Fruit fly (Drosophila melanogaster) whole organism, embryonic: ENCODE data around the gene Acyp2.

ENCODE experiments used
- Abd-B ChIP-seq: fragments of 200-800 bp; sonication (Bioruptor generic); optimal IDR thresholded peaks from 2 replicates; lab custom pipeline; 2018; ENCODE audit warnings: missing biosample characterization, mild to moderate bottlenecking, missing genetic modification characterization, moderate library complexity
- CG10267 ChIP-seq: fragments of 200-800 bp; sonication (Bioruptor generic); optimal IDR thresholded peaks from 2 replicates; lab custom pipeline; 2018; ENCODE audit warnings: missing biosample characterization, mild to moderate bottlenecking, missing genetic modification characterization, moderate library complexity
- CG11085 ChIP-seq: fragments of 200-800 bp; sonication (Bioruptor generic); IDR thresholded peaks from 2 replicates; pipeline ENCODE4 v1.3.6; 2022; ENCODE audit warnings: missing biosample characterization, missing genetic modification characterization
- CG11093 ChIP-seq: fragments of 200-800 bp; sonication (Bioruptor generic); IDR thresholded peaks from 3 replicates; pipeline ENCODE4 v1.3.6; 2022; ENCODE audit warnings: missing biosample characterization, missing genetic modification characterization
- CG12155 ChIP-seq: fragments of 200-800 bp; sonication (Bioruptor generic); optimal IDR thresholded peaks from 3 replicates; lab custom pipeline; 2016; ENCODE audit warnings: missing biosample characterization, missing genetic modification characterization
- CG12219 ChIP-seq: fragments of 200-800 bp; sonication (Bioruptor generic); optimal IDR thresholded peaks from 3 replicates; lab custom pipeline; 2018; ENCODE audit warnings: missing biosample characterization, mild to moderate bottlenecking, missing genetic modification characterization
- CG13287 ChIP-seq: fragments of 200-800 bp; sonication (Bioruptor generic); IDR thresholded peaks from 2 replicates; pipeline ENCODE4 v1.3.6; 2022; ENCODE audit warnings: missing biosample characterization, missing genetic modification characterization; ENCODE audit not compliant: partially characterized antibody
- CG13624 ChIP-seq: fragments of 200-800 bp; sonication (Bioruptor generic); optimal IDR thresholded peaks from 2 replicates; lab custom pipeline; 2016; ENCODE audit warnings: missing biosample characterization, missing genetic modification characterization
- CG14710 ChIP-seq: fragments of 200-800 bp; sonication (Bioruptor generic); optimal IDR thresholded peaks from 3 replicates; lab custom pipeline; 2019; ENCODE audit warnings: missing biosample characterization, mild to moderate bottlenecking, missing genetic modification characterization, moderate library complexity
- CG17359 ChIP-seq: fragments of 200-800 bp; sonication (Bioruptor generic); optimal IDR thresholded peaks from 3 replicates; lab custom pipeline; 2018; ENCODE audit warnings: missing biosample characterization, mild to moderate bottlenecking, missing genetic modification characterization, moderate library complexity
- CG18262 ChIP-seq: fragments of 200-800 bp; optimal IDR thresholded peaks from 3 replicates; lab custom pipeline; 2019; ENCODE audit warnings: missing biosample characterization, mild to moderate bottlenecking, missing genetic modification characterization, moderate library complexity
- CG2129 ChIP-seq: fragments of 200-800 bp; sonication (Bioruptor generic); IDR thresholded peaks from 2 replicates; pipeline ENCODE4 v1.3.6; 2022; ENCODE audit warnings: missing biosample characterization, missing genetic modification characterization; ENCODE audit not compliant: partially characterized antibody
- CG30431 ChIP-seq: fragments of 200-800 bp; sonication (Bioruptor generic); optimal IDR thresholded peaks from 2 replicates; lab custom pipeline; 2017; ENCODE audit warnings: missing biosample characterization, missing genetic modification characterization
- CG34376 ChIP-seq: fragments of 200-800 bp; sonication (Bioruptor generic); optimal IDR thresholded peaks from 2 replicates; lab custom pipeline; 2018; ENCODE audit warnings: missing biosample characterization, mild to moderate bottlenecking, missing genetic modification characterization
- CG34422 ChIP-seq: fragments of 200-800 bp; sonication (Bioruptor generic); IDR thresholded peaks from 3 replicates; pipeline ENCODE4 v1.3.6; 2022; ENCODE audit warnings: missing biosample characterization, missing genetic modification characterization
- CG4617 ChIP-seq: fragments of 200-800 bp; sonication (Bioruptor generic); optimal IDR thresholded peaks from 3 replicates; lab custom pipeline; 2016; ENCODE audit warnings: missing biosample characterization, missing genetic modification characterization, borderline replicate concordance
- CHES-1-like ChIP-seq: fragments of 200-800 bp; sonication (Bioruptor generic); optimal IDR thresholded peaks from 2 replicates; lab custom pipeline; 2016; ENCODE audit warnings: missing biosample characterization, missing genetic modification characterization
- CTCF ChIP-seq: fragments of 200-800 bp; sonication (Bioruptor generic); optimal IDR thresholded peaks from 2 replicates; lab custom pipeline; 2017; ENCODE audit warnings: missing biosample characterization, mild to moderate bottlenecking, missing genetic modification characterization, moderate library complexity
- Chrac-16 ChIP-seq: fragments of 200-800 bp; sonication (Bioruptor generic); optimal IDR thresholded peaks from 3 replicates; lab custom pipeline; 2016; ENCODE audit warnings: missing biosample characterization, missing genetic modification characterization
- Dip2 ChIP-seq: fragments of 200-800 bp; sonication (Bioruptor generic); IDR thresholded peaks from 2 replicates; pipeline ENCODE4 v1.3.6; 2022; ENCODE audit warnings: missing biosample characterization, missing genetic modification characterization
- Dll ChIP-seq: fragments of 200-800 bp; sonication (Bioruptor generic); IDR thresholded peaks from 4 replicates; pipeline ENCODE4 v1.3.6; 2022; ENCODE audit warnings: missing biosample characterization, missing genetic modification characterization; ENCODE audit not compliant: partially characterized antibody
- Doc3 ChIP-seq: fragments of 200-800 bp; sonication (Bioruptor generic); IDR thresholded peaks from 3 replicates; pipeline ENCODE4 v1.3.6; 2022; ENCODE audit warnings: missing biosample characterization, missing genetic modification characterization; ENCODE audit not compliant: partially characterized antibody
- GATAe ChIP-seq: fragments of 200-800 bp; sonication (Bioruptor generic); conservative IDR thresholded peaks from 2 replicates; pipeline ENCODE4 v1.3.6; 2022; ENCODE audit warnings: missing biosample characterization, missing genetic modification characterization
- HLH4C ChIP-seq: fragments of 200-800 bp; sonication (Bioruptor generic); IDR thresholded peaks from 3 replicates; pipeline ENCODE4 v1.3.6; 2022; ENCODE audit warnings: missing biosample characterization, missing genetic modification characterization; ENCODE audit not compliant: partially characterized antibody
- MESR4 ChIP-seq: fragments of 200-800 bp; sonication (Bioruptor generic); optimal IDR thresholded peaks from 2 replicates; lab custom pipeline; 2018; ENCODE audit warnings: missing biosample characterization, mild to moderate bottlenecking, missing genetic modification characterization, moderate library complexity
- Max ChIP-seq: fragments of 200-800 bp; sonication (Bioruptor generic); optimal IDR thresholded peaks from 2 replicates; lab custom pipeline; 2016; ENCODE audit warnings: missing biosample characterization, mild to moderate bottlenecking, missing genetic modification characterization
- NC2α ChIP-seq: fragments of 200-800 bp; sonication (Bioruptor generic); optimal IDR thresholded peaks from 2 replicates; lab custom pipeline; 2016; ENCODE audit warnings: missing biosample characterization, missing genetic modification characterization
- Ravus ChIP-seq: fragments of 200-800 bp; sonication (Bioruptor generic); IDR thresholded peaks from 2 replicates; pipeline ENCODE4 v1.3.6; 2022; ENCODE audit warnings: missing biosample characterization, missing genetic modification characterization
- Rfx ChIP-seq: fragments of 200-800 bp; sonication (Bioruptor generic); IDR thresholded peaks from 2 replicates; pipeline ENCODE4 v1.3.6; 2022; ENCODE audit warnings: missing biosample characterization, missing genetic modification characterization
- Scr ChIP-seq: fragments of 200-800 bp; sonication (Bioruptor generic); IDR thresholded peaks from 2 replicates; pipeline ENCODE4 v1.3.6; 2022; ENCODE audit warnings: missing biosample characterization, missing genetic modification characterization; ENCODE audit not compliant: partially characterized antibody
- Sry-δ ChIP-seq: fragments of 200-800 bp; sonication (Bioruptor generic); optimal IDR thresholded peaks from 2 replicates; lab custom pipeline; 2016; ENCODE audit warnings: missing biosample characterization, missing genetic modification characterization
- YL-1 ChIP-seq: fragments of 200-800 bp; sonication (Bioruptor generic); optimal IDR thresholded peaks from 3 replicates; lab custom pipeline; 2017; ENCODE audit warnings: missing biosample characterization, mild to moderate bottlenecking, missing genetic modification characterization
- ara ChIP-seq: fragments of 200-800 bp; sonication (Bioruptor generic); IDR thresholded peaks from 2 replicates; pipeline ENCODE4 v1.3.6; 2022; ENCODE audit warnings: missing biosample characterization, missing genetic modification characterization
- emc ChIP-seq: fragments of 200-800 bp; sonication (Bioruptor generic); optimal IDR thresholded peaks from 2 replicates; lab custom pipeline; 2016; ENCODE audit warnings: missing biosample characterization, missing genetic modification characterization
- fd3F ChIP-seq: fragments of 200-800 bp; sonication (Bioruptor generic); optimal IDR thresholded peaks from 2 replicates; lab custom pipeline; 2018; ENCODE audit warnings: missing biosample characterization, mild to moderate bottlenecking, missing genetic modification characterization, moderate library complexity
- gfzf ChIP-seq: fragments of 200-800 bp; sonication (Bioruptor generic); optimal IDR thresholded peaks from 2 replicates; lab custom pipeline; 2016; ENCODE audit warnings: missing biosample characterization, mild to moderate bottlenecking, missing genetic modification characterization, moderate library complexity
- kah ChIP-seq: fragments of 200-800 bp; sonication (Bioruptor generic); optimal IDR thresholded peaks from 2 replicates; lab custom pipeline; 2018; ENCODE audit warnings: missing biosample characterization, mild to moderate bottlenecking, missing genetic modification characterization
- lab ChIP-seq: fragments of 200-800 bp; sonication (Bioruptor generic); optimal IDR thresholded peaks from 3 replicates; lab custom pipeline; 2017; ENCODE audit warnings: missing biosample characterization, missing genetic modification characterization, mild to moderate bottlenecking, moderate library complexity, missing genetic modification reagents
- lilli ChIP-seq: fragments of 200-800 bp; sonication (Bioruptor generic); optimal IDR thresholded peaks from 3 replicates; lab custom pipeline; 2016; ENCODE audit warnings: missing biosample characterization, missing genetic modification characterization
- luna ChIP-seq: fragments of 200-800 bp; sonication (Bioruptor generic); optimal IDR thresholded peaks from 2 replicates; lab custom pipeline; 2016; ENCODE audit warnings: missing biosample characterization, missing genetic modification characterization
- mld ChIP-seq: fragments of 200-800 bp; sonication (Bioruptor generic); IDR thresholded peaks from 3 replicates; pipeline ENCODE4 v1.3.6; 2022; ENCODE audit warnings: missing biosample characterization, missing genetic modification characterization; ENCODE audit not compliant: partially characterized antibody
- nau ChIP-seq: fragments of 200-800 bp; sonication (Bioruptor generic); optimal IDR thresholded peaks from 3 replicates; lab custom pipeline; 2017; ENCODE audit warnings: missing biosample characterization, mild to moderate bottlenecking, missing genetic modification characterization, missing genetic modification reagents
- nmo ChIP-seq: fragments of 200-800 bp; sonication (Bioruptor generic); optimal IDR thresholded peaks from 2 replicates; lab custom pipeline; 2018; ENCODE audit warnings: missing biosample characterization, mild to moderate bottlenecking, missing genetic modification characterization, moderate library complexity
- oc ChIP-seq: fragments of 200-800 bp; sonication (Bioruptor generic); optimal IDR thresholded peaks from 2 replicates; lab custom pipeline; 2018; ENCODE audit warnings: missing biosample characterization, mild to moderate bottlenecking, missing genetic modification characterization, moderate library complexity
- row ChIP-seq: fragments of 200-800 bp; sonication (Bioruptor generic); IDR thresholded peaks from 3 replicates; pipeline ENCODE4 v1.3.6; 2022; ENCODE audit warnings: missing biosample characterization, missing genetic modification characterization
- sisA ChIP-seq: fragments of 200-800 bp; sonication (Bioruptor generic); IDR thresholded peaks from 2 replicates; pipeline ENCODE4 v1.3.6; 2022; ENCODE audit warnings: missing biosample characterization, missing genetic modification characterization
- sna ChIP-seq: fragments of 200-800 bp; sonication (Bioruptor generic); IDR thresholded peaks from 2 replicates; pipeline ENCODE4 v1.3.6; 2022; ENCODE audit warnings: missing biosample characterization, missing genetic modification characterization; ENCODE audit not compliant: partially characterized antibody
- stwl ChIP-seq: fragments of 200-800 bp; sonication (Bioruptor generic); optimal IDR thresholded peaks from 3 replicates; lab custom pipeline; 2018; ENCODE audit warnings: missing biosample characterization, mild to moderate bottlenecking, missing genetic modification characterization, moderate library complexity
- sug ChIP-seq: fragments of 200-800 bp; optimal IDR thresholded peaks from 2 replicates; lab custom pipeline; 2019; ENCODE audit warnings: missing biosample characterization, mild to moderate bottlenecking, missing genetic modification characterization, moderate library complexity

The Acyp2 gene

DNA sequence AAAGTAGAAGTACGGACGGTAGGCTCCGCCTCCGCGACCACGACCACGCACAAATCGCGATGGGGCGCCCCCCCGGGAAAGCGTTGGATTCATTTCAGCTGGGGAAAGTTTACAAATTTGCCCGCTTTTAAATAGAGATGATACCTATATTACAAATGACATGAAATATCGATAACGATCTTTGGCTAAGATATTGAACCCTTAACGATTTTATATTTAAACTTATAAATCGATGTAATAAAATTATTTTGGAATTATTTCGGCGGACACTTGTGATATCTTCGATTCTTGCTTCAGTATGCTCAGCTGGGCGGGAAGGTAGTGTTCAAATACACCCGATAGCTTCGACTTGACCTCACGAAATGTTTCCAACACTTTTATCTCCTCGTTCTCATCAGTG, 40.0 kb downstream of the Acyp2 start, which contains the start of gene rec (continued):
- TF ChIP-seq oc: no peak
- TF ChIP-seq HLH4C (GFP tag; lab: Robert Waterston, UW): peak; percentile 57; the same call in 2 of the 3 replicates
- peak; percentile 17; the same call in 1 of the 2 replicates for TF ChIP-seq CG2129
- TF ChIP-seq GATAe: no peak
- no peak for TF ChIP-seq Dip2 (GFP tag; lab: Robert Waterston, UW)
- no peak for TF ChIP-seq Chrac-16 (GFP tag; lab: Kevin White, UChicago)
- no peak for TF ChIP-seq CTCF (GFP tag; lab: Kevin White, UChicago)
- no peak for TF ChIP-seq CG12155 (GFP tag; lab: Kevin White, UChicago)
- no peak for TF ChIP-seq nau (GFP tag; lab: Kevin White, UChicago)
- no peak for TF ChIP-seq CG34376 (GFP tag; lab: Kevin White, UChicago)
- TF ChIP-seq Abd-B: no peak
- TF ChIP-seq CG11085 (GFP tag; lab: Robert Waterston, UW): no peak
- no peak for TF ChIP-seq CG30431 (GFP tag; lab: Kevin White, UChicago)
- TF ChIP-seq Rfx: no peak
- no peak for TF ChIP-seq ara (GFP tag; lab: Robert Waterston, UW)
- TF ChIP-seq kah (GFP tag; lab: Kevin White, UChicago): no peak
- TF ChIP-seq Ravus: no peak
- no peak for TF ChIP-seq CG18262 (tag; lab: Kevin White, UChicago)
- no peak for TF ChIP-seq gfzf (GFP tag; lab: Kevin White, UChicago)
- no peak for TF ChIP-seq emc (GFP tag; lab: Kevin White, UChicago)
- no peak for TF ChIP-seq MESR4 (GFP tag; lab: Kevin White, UChicago)
- no peak for TF ChIP-seq lab (GFP tag; lab: Kevin White, UChicago)
- TF ChIP-seq stwl: no peak
- no peak for TF ChIP-seq CG11093 (GFP tag; lab: Robert Waterston, UW)
- TF ChIP-seq Scr (GFP tag; lab: Robert Waterston, UW): peak; percentile 64
- TF ChIP-seq Dll (GFP tag; lab: Robert Waterston, UW): peak; percentile 74
- TF ChIP-seq luna (GFP tag; lab: Kevin White, UChicago): no peak
- no peak for TF ChIP-seq CG34422 (GFP tag; lab: Robert Waterston, UW)

dm6 chr3R:15833332-15833731, 40.8 kb downstream of the Acyp2 start, which contains the start of gene CG43318:
Gene CG43318 (minus strand): TSS chr3R:15833432.
- no peak for TF ChIP-seq sisA (GFP tag; lab: Robert Waterston, UW)
- no peak for TF ChIP-seq nmo (GFP tag; lab: Kevin White, UChicago)
- no peak for TF ChIP-seq CG13624 (GFP tag; lab: Kevin White, UChicago)
- TF ChIP-seq Max: no peak
- no peak for TF ChIP-seq CG17359 (tag; lab: Kevin White, UChicago)
- no peak for TF ChIP-seq CG12219 (GFP tag; lab: Kevin White, UChicago)

DNA sequence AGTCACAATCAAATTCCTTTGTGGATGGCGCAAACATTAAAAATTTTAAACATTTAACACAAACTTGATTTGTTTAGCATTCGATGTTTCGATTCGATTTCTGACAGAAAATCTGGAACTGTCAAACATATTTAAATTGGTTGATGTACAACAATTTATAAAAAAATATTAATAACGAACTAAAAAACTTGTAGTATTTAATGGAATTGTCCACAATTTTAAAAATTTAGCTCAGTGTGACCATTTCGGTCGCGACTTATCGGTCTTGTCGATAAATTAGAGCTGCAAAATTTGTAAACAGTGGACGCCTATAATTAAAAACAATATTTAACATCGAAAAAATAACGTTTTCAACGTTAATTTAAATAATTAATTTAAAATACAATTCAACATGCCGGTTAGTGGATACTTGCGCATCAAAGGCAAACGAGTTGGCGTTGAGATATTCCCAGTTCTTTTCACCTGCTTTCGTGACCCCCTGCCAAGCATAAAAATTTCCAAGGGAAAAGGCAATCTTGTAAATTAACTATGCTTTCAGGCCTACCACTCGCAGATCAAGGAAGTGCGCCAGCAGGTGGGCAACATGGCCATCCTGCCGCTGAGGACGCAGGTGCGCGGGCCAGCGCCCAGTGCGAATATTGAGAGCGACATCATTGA, 42.0 kb downstream of the Acyp2 start, which contains the start of the genes CG43317 and Arpc3A:
Gene CG43317 (minus strand): TSS at position 51 of the 657 bp plus-strand sequence.
Gene Arpc3A (plus strand): TSS at position 274 of the 657 bp plus-strand sequence.
- TF ChIP-seq sug (tag; lab: Kevin White, UChicago) (peak; percentile 91), fd3F (GFP tag; lab: Kevin White, UChicago) (no peak), Doc3 (GFP tag; lab: Robert Waterston, UW) (no peak), CG10267 (peak; percentile 33), YL-1 (GFP tag; lab: Kevin White, UChicago) (peak; percentile 26), lilli (GFP tag; lab: Kevin White, UChicago) (no peak), mld (GFP tag; lab: Robert Waterston, UW) (no peak), CG4617 (peak; percentile 56), row (peak; percentile 17; the same call in 1 of the 3 replicates), sna (GFP tag; lab: Robert Waterston, UW) (no peak), NC2α (no peak), CG13287 (GFP tag; lab: Robert Waterston, UW) (peak; percentile 42), Sry-δ (GFP tag; lab: Kevin White, UChicago) (peak; percentile 48), CHES-1-like (GFP tag; lab: Kevin White, UChicago) (no peak), CG14710 (peak; percentile 22)
